Worm (Caenorhabditis elegans) whole organism, L4 larva: ENCODE results near the gene F26G1.5.

Source experiments
- R02D3.7 ChIP-seq: fragments of 150-350 bp; sonication (generic microtip); optimal IDR thresholded peaks from 3 replicates; lab custom pipeline; 2014; ENCODE audit warnings: missing biosample characterization, missing genetic modification characterization
- dpl-1 ChIP-seq: fragments of 150-350 bp; optimal IDR thresholded peaks from 2 replicates; lab custom pipeline; 2014; ENCODE audit warnings: missing biosample characterization, missing genetic modification reagents, missing genetic modification characterization
- egl-43 ChIP-seq: fragments of 200-800 bp; sonication (Bioruptor generic); IDR thresholded peaks from 2 replicates; pipeline ENCODE4 v1.3.6; 2022; ENCODE audit warnings: missing genetic modification reagents, missing genetic modification characterization, missing compliant biosample characterization
- lsy-2 ChIP-seq, 2 experiments: fragments of 150-350 bp in 1 of 2; sonication (generic microtip) in 1 of 2; optimal IDR thresholded peaks; 2 replicates each; lab custom pipeline; 2014 to 2017; ENCODE audit warnings: missing biosample characterization in 2 of 2, missing genetic modification characterization in 2 of 2
- nhr-11 ChIP-seq: fragments of 150-350 bp; optimal IDR thresholded peaks from 2 replicates; lab custom pipeline; 2014; ENCODE audit warnings: missing biosample characterization, missing genetic modification characterization
- nhr-111 ChIP-seq: fragments of 200-800 bp; sonication (Bioruptor generic); optimal IDR thresholded peaks from 2 replicates; lab custom pipeline; 2018; ENCODE audit warnings: mild to moderate bottlenecking, missing genetic modification characterization, missing compliant biosample characterization
- pqm-1 ChIP-seq: sonication (generic microtip); optimal IDR thresholded peaks from 2 replicates; lab custom pipeline; 2017; ENCODE audit warnings: missing biosample characterization, missing genetic modification characterization
- tra-1 ChIP-seq: fragments of 200-800 bp; sonication (Bioruptor generic); IDR thresholded peaks from 2 replicates; pipeline ENCODE4 v1.3.6; 2022; ENCODE audit warnings: missing genetic modification reagents, missing genetic modification characterization, missing compliant biosample characterization

ce11 chrII:4806726-4807125 lies 35.5 kb upstream of the F26G1.5 start:
- TF ChIP-seq nhr-11 (tag; lab: Kevin White, UChicago) (no peak), lsy-2 (tag; optimal IDR thresholded peaks at IDR 0.05; lab: Kevin White, UChicago) (no peak), tra-1 (no peak), R02D3.7 (no peak), egl-43 (GFP tag; lab: Robert Waterston, UW) (no peak), pqm-1 (tag; lab: Kevin White, UChicago) (no peak), nhr-111 (GFP tag; lab: Kevin White, UChicago) (no peak), dpl-1 (GFP tag; lab: Kevin White, UChicago) (no peak)
